Worm (Caenorhabditis elegans) whole organism, L1 larva: ENCODE data around the gene Y37H2A.11.

ENCODE experiments used
- Y116A8C.19 ChIP-seq: sonication (generic microtip); optimal IDR thresholded peaks from 2 replicates; lab custom pipeline; 2016; ENCODE audit warnings: missing compliant biosample characterization, missing genetic modification characterization, borderline replicate concordance
- ama-1 ChIP-seq: fragments of 150-350 bp; optimal IDR thresholded peaks from 2 replicates; lab custom pipeline; 2014
- ceh-88 ChIP-seq: fragments of 200-800 bp; sonication (Bioruptor generic); IDR thresholded peaks from 2 replicates; pipeline ENCODE4 v1.3.6; 2022; ENCODE audit warnings: missing genetic modification characterization, missing compliant biosample characterization
- ceh-90 ChIP-seq: sonication (generic microtip); optimal IDR thresholded peaks from 2 replicates; lab custom pipeline; 2016; ENCODE audit warnings: missing genetic modification characterization, missing compliant biosample characterization
- efl-1 ChIP-seq, 4 experiments: fragments of 150-350 bp; optimal IDR thresholded peaks in 3 of 4; peaks in 1 of 4; 1 replicate in 1 of 4; 2 replicates in 3 of 4; lab custom pipeline; 2014; ENCODE audit warnings: missing biosample characterization in 2 of 4, missing genetic modification characterization in 2 of 4, missing genetic modification reagents in 2 of 4
- egl-27 ChIP-seq, 2 experiments: fragments of 150-350 bp in 1 of 2; sonication (generic microtip); optimal IDR thresholded peaks; 3 replicates each; lab custom pipeline; 2017 to 2018; ENCODE audit warnings: missing biosample characterization in 2 of 2, missing genetic modification characterization in 2 of 2, missing genetic modification reagents in 2 of 2
- elt-2 ChIP-seq: sonication (generic microtip); optimal IDR thresholded peaks from 2 replicates; lab custom pipeline; 2016; ENCODE audit warnings: missing genetic modification characterization, mild to moderate bottlenecking, inconsistent platforms, missing compliant biosample characterization, missing genetic modification reagents
- fkh-4 ChIP-seq: sonication (generic microtip); optimal IDR thresholded peaks from 2 replicates; lab custom pipeline; 2016; ENCODE audit warnings: missing compliant biosample characterization, missing genetic modification characterization, borderline replicate concordance
- fos-1 ChIP-seq: fragments of 150-350 bp; optimal IDR thresholded peaks from 2 replicates; lab custom pipeline; 2014; ENCODE audit warnings: missing biosample characterization, missing genetic modification characterization
- grh-1 ChIP-seq: fragments of 200-800 bp; sonication (Bioruptor generic); IDR thresholded peaks from 2 replicates; pipeline ENCODE4 v1.3.6; 2022; ENCODE audit warnings: missing genetic modification reagents, missing genetic modification characterization, missing compliant biosample characterization
- hpl-2 ChIP-seq: fragments of 150-350 bp; optimal IDR thresholded peaks from 2 replicates; lab custom pipeline; 2014; ENCODE audit warnings: missing biosample characterization, missing genetic modification reagents, missing genetic modification characterization
- lin-35 ChIP-seq, 2 experiments: fragments of 150-350 bp; optimal IDR thresholded peaks; 2 replicates each; lab custom pipeline; 2014; ENCODE audit warnings: missing biosample characterization in 2 of 2, missing genetic modification characterization in 2 of 2, missing genetic modification reagents in 2 of 2
- lsy-2 ChIP-seq, 2 experiments: fragments of 150-350 bp; optimal IDR thresholded peaks; 2 replicates each; lab custom pipeline; 2014; ENCODE audit warnings: missing biosample characterization in 2 of 2, missing genetic modification characterization in 2 of 2
- mdl-1 ChIP-seq, 2 experiments: fragments of 150-350 bp; optimal IDR thresholded peaks; 2 replicates each; lab custom pipeline; 2014 to 2017; ENCODE audit warnings: missing biosample characterization in 2 of 2, missing genetic modification characterization in 2 of 2, inconsistent platforms in 1 of 2
- mep-1 ChIP-seq: fragments of 150-350 bp; optimal IDR thresholded peaks from 2 replicates; lab custom pipeline; 2014; ENCODE audit warnings: missing biosample characterization, missing genetic modification characterization
- nhr-12 ChIP-seq: sonication (generic microtip); optimal IDR thresholded peaks from 2 replicates; lab custom pipeline; 2017; ENCODE audit warnings: missing biosample characterization, missing genetic modification characterization
- nhr-20 ChIP-seq: sonication (generic microtip); optimal IDR thresholded peaks from 2 replicates; lab custom pipeline; 2016; ENCODE audit warnings: mild to moderate bottlenecking, missing genetic modification characterization, missing compliant biosample characterization
- nhr-237 ChIP-seq: fragments of 150-350 bp; optimal IDR thresholded peaks from 2 replicates; lab custom pipeline; 2014; ENCODE audit warnings: missing biosample characterization, missing genetic modification characterization
- nhr-47 ChIP-seq: sonication (generic microtip); optimal IDR thresholded peaks from 2 replicates; lab custom pipeline; 2016; ENCODE audit warnings: mild to moderate bottlenecking, missing genetic modification characterization, moderate library complexity, missing compliant biosample characterization
- nhr-76 ChIP-seq: sonication (generic microtip); optimal IDR thresholded peaks from 2 replicates; lab custom pipeline; 2017; ENCODE audit warnings: missing biosample characterization, missing genetic modification characterization
- nhr-77 ChIP-seq: fragments of 150-350 bp; optimal IDR thresholded peaks from 2 replicates; lab custom pipeline; 2014; ENCODE audit warnings: missing biosample characterization, missing genetic modification characterization
- nhr-90 ChIP-seq: sonication (generic microtip); optimal IDR thresholded peaks from 2 replicates; lab custom pipeline; 2016; ENCODE audit warnings: mild to moderate bottlenecking, missing genetic modification characterization, missing compliant biosample characterization; ENCODE audit not compliant: poor library complexity
- pag-3 ChIP-seq: sonication (generic microtip); optimal IDR thresholded peaks from 2 replicates; lab custom pipeline; 2017; ENCODE audit warnings: missing genetic modification characterization, mild to moderate bottlenecking, missing compliant biosample characterization, antibody characterized with exemption, borderline replicate concordance; ENCODE audit not compliant: insufficient read depth
- pqm-1 ChIP-seq: sonication (generic microtip); optimal IDR thresholded peaks from 3 replicates; lab custom pipeline; 2017; ENCODE audit warnings: missing biosample characterization, missing genetic modification characterization
- rnt-1 ChIP-seq: sonication (generic microtip); optimal IDR thresholded peaks from 2 replicates; lab custom pipeline; 2016; ENCODE audit warnings: mild to moderate bottlenecking, missing genetic modification characterization, moderate library complexity, missing compliant biosample characterization
- snpc-4 ChIP-seq: fragments of 150-350 bp; optimal IDR thresholded peaks from 2 replicates; lab custom pipeline; 2014; ENCODE audit warnings: missing biosample characterization, missing genetic modification characterization
- sox-4 ChIP-seq: sonication (generic microtip); optimal IDR thresholded peaks from 2 replicates; lab custom pipeline; 2016; ENCODE audit warnings: missing genetic modification characterization, missing compliant biosample characterization
- sptf-1 ChIP-seq: fragments of 150-350 bp; optimal IDR thresholded peaks from 2 replicates; lab custom pipeline; 2014; ENCODE audit warnings: missing biosample characterization, missing genetic modification characterization
- sup-37 ChIP-seq: fragments of 200-800 bp; sonication (Bioruptor generic); optimal IDR thresholded peaks from 2 replicates; lab custom pipeline; 2018; ENCODE audit warnings: mild to moderate bottlenecking, missing genetic modification characterization, missing compliant biosample characterization
- unc-30 ChIP-seq: sonication (generic microtip); optimal IDR thresholded peaks from 2 replicates; lab custom pipeline; 2017; ENCODE audit warnings: missing biosample characterization, missing genetic modification characterization
- xbp-1 ChIP-seq: sonication (generic microtip); optimal IDR thresholded peaks from 2 replicates; lab custom pipeline; 2016; ENCODE audit warnings: missing genetic modification characterization, missing compliant biosample characterization
- zag-1 ChIP-seq: fragments of 150-350 bp; optimal IDR thresholded peaks from 2 replicates; lab custom pipeline; 2014; ENCODE audit warnings: missing biosample characterization, missing genetic modification characterization

The Y37H2A.11 gene

DNA sequence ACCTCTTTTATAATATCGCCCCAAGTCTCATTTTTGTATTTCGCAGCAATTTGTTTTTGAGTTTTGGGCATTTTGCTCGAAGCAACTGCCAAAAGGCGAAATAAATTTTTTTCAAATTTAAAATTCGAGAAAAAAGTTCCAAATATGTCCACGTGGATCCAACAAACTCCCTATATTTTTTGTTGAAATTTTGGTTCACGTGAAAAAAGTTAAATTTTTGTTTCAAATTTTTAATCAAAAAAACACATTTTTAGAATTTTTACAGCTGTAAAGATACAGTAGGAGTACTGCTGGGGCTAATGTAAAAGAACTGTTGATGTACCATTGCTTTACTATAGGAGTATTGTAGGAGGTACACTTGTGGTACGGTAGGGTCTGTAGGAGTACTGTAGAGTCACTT is 25.9 kb downstream of the Y37H2A.11 start, which contains the start of gene C14A6.6:
C14A6.6 (minus strand) TSS at position 101 of the 400 bp plus-strand sequence.
- TF ChIP-seq rnt-1: no peak

DNA sequence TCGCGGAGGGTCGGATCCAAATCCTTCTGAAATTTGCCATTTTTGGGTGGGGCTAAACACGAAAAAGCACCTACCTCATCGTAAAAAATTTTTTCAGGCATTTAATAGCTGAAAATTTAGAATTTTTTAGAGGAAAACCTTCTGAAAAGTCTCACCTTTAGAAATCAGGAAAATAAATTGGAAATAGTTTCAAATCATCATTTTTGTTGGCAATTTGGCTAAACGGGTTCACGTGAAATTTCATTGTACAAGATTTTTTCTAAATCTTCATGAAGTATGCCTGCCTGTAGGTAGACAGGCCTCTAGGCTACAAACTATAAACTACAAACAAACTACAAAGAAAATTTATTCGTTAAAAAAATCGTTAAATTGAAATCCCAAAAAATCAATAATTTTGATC is 27.0 kb downstream of the Y37H2A.11 start, which contains the start of gene C14A6.7:
C14A6.7 (minus strand) TSS at position 101 of the 400 bp plus-strand sequence.
- TF ChIP-seq nhr-90: no peak
- TF ChIP-seq elt-2 (tag; lab: Kevin White, UChicago): no peak
- no peak for TF ChIP-seq ama-1
- TF ChIP-seq nhr-20 (tag; lab: Kevin White, UChicago): no peak
- TF ChIP-seq efl-1 (optimal IDR thresholded peaks at IDR 0.05; lab: Kevin White, UChicago): no peak
- no peak for TF ChIP-seq efl-1 (GFP tag; optimal IDR thresholded peaks at IDR 0.05 in 1 of 2; lab: Kevin White, UChicago)
- no peak for TF ChIP-seq mdl-1 (tag; optimal IDR thresholded peaks at IDR 0.05; lab: Kevin White, UChicago)
- TF ChIP-seq pqm-1 (tag; lab: Kevin White, UChicago): no peak
- TF ChIP-seq sox-4: no peak
- TF ChIP-seq ceh-90 (tag; lab: Kevin White, UChicago): no peak
- TF ChIP-seq, all 84 proteins: peak for 0

DNA sequence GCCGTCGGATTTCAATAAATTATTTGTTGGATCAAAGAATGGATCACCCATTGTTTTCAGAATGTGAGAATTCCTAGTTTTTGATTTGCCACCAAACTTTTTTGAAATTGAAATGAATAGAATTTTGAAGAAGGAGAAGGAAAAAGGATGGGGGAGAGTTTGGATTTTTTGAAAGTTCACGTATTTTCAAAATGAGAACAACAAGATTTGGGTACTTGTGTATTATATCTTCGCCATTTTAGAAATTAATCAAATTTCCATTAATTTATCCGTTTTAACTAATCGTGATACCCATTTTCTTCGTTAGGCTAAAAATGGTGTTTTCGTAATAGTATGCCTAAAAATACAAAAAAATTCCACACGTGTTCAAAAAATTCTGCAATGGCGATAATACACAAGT is 30.3 kb downstream of the Y37H2A.11 start, which contains the start of gene C14A6.8:
C14A6.8 (minus strand) TSS at position 101 of the 400 bp plus-strand sequence.
- no peak for TF ChIP-seq fos-1 (tag; lab: Kevin White, UChicago)
- TF ChIP-seq egl-27 (tag; optimal IDR thresholded peaks at IDR 0.05; lab: Kevin White, UChicago): no peak
- no peak for TF ChIP-seq efl-1 (optimal IDR thresholded peaks at IDR 0.05; lab: Kevin White, UChicago)
- peak in 1 of 2 experiments; percentile 34 for TF ChIP-seq efl-1 (GFP tag; optimal IDR thresholded peaks at IDR 0.05 in 1 of 2; lab: Kevin White, UChicago)
- TF ChIP-seq sup-37: no peak
- TF ChIP-seq grh-1: no peak
- no peak for TF ChIP-seq elt-2 (tag; lab: Kevin White, UChicago)
- TF ChIP-seq sptf-1 (tag; lab: Kevin White, UChicago): no peak
- no peak for TF ChIP-seq xbp-1 (tag; lab: Kevin White, UChicago)
- TF ChIP-seq nhr-47: no peak

DNA sequence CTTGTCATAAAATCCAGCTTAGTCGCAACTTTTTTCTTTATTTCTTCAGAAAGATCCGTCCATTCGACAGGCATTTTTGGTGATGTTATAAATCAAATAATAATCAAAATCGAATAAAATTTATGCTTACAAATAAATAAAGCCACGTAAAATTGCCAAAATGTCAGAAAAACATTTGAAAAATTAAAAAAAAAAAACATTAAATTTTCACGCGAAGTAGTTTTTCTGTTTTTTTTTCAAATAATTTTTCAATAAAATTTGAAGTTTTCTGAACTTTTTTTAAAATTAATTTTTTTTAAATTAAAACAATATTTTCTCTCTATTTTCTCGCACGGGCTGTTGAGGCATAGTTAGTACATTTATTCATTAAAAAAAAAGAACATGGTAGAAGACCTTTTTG is 37.4 kb downstream of the Y37H2A.11 start, which contains the start of gene C31G12.4:
C31G12.4 (minus strand) TSS at position 101 of the 400 bp plus-strand sequence.
- no peak for TF ChIP-seq nhr-77 (tag; lab: Kevin White, UChicago)
- no peak for TF ChIP-seq nhr-47
- no peak for TF ChIP-seq pag-3
- TF ChIP-seq mep-1 (tag; lab: Kevin White, UChicago): no peak
- no peak for TF ChIP-seq unc-30 (tag; lab: Kevin White, UChicago)
- no peak for TF ChIP-seq hpl-2
- TF ChIP-seq lsy-2 (tag; optimal IDR thresholded peaks at IDR 0.05; lab: Kevin White, UChicago): no peak
- TF ChIP-seq xbp-1 (tag; lab: Kevin White, UChicago): no peak
- TF ChIP-seq nhr-76 (tag; lab: Kevin White, UChicago): no peak
- TF ChIP-seq grh-1: no peak
- no peak for TF ChIP-seq ceh-88 (GFP tag; lab: Robert Waterston, UW)

DNA sequence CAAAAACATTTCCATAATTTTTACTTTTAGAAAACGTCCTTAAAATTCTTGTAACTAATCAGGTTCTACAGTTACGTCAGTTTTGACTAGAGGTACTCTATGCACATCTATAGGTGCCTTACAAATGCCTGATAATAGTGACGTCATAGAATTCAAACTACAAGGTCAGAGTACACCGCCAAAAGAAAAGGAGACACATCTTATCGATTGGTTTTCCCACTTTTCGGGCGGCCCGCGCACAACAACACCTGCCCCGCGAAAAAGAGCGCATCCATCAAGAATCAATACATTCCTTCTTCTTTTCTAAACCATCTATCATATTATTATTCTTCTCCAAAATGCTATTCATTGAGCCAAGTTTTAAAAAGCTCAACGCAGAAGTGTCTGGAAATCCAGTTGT is 38.4 kb downstream of the Y37H2A.11 start, which contains the start of gene C31G12.1:
C31G12.1 (plus strand) TSS at position 301 of the 400 bp plus-strand sequence.
- TF ChIP-seq Y116A8C.19 (tag; lab: Kevin White, UChicago) (no peak), lsy-2 (tag; optimal IDR thresholded peaks at IDR 0.05; lab: Kevin White, UChicago) (no peak), nhr-76 (tag; lab: Kevin White, UChicago) (no peak), xbp-1 (tag; lab: Kevin White, UChicago) (no peak), hpl-2 (no peak), nhr-12 (tag; lab: Kevin White, UChicago) (no peak), nhr-90 (no peak), zag-1 (tag; lab: Kevin White, UChicago) (no peak), snpc-4 (tag; lab: Kevin White, UChicago) (no peak), fkh-4 (no peak)

DNA sequence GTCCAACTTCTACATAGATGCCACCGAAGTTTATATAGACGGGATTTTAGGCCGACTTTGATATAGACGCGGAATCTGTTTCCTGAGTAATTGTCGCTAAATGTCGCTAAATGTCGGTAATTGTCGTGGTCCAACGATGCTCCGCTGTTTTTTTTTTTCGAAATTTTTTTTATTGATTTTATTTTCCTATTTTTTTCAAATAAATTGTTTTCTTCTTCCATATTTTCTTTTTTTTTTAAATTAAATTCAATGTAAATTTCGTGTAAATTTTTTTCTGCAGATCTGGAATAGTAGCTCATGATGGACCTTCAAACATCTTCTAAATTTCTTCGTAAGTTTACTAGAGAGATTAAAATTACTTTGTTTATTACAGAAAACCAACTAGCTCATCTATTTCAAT is 43.6 kb downstream of the Y37H2A.11 start, which contains the start of gene C31G12.3:
C31G12.3 (plus strand) TSS at position 301 of the 400 bp plus-strand sequence.
- TF ChIP-seq ceh-88 (GFP tag; lab: Robert Waterston, UW): no peak
- TF ChIP-seq nhr-237 (tag; lab: Kevin White, UChicago): no peak
- TF ChIP-seq lin-35 (GFP tag; optimal IDR thresholded peaks at IDR 0.05; lab: Kevin White, UChicago): no peak
- TF ChIP-seq, all 84 proteins: peak for 0
